Worm (Caenorhabditis elegans) whole organism, young adult: ENCODE results near the gene ergi-3.

ENCODE experiments used
- ekl-4 ChIP-seq: fragments of 200-800 bp; sonication (Bioruptor generic); IDR thresholded peaks from 2 replicates; pipeline ENCODE4 v1.3.6; 2022; ENCODE audit warnings: missing genetic modification reagents, missing genetic modification characterization, missing compliant biosample characterization
- hlh-26 ChIP-seq: fragments of 200-800 bp; sonication (Bioruptor generic); conservative IDR thresholded peaks from 2 replicates; pipeline ENCODE4 v1.3.6; 2022; ENCODE audit warnings: missing genetic modification reagents, missing genetic modification characterization, missing compliant biosample characterization
- madf-3 ChIP-seq: fragments of 200-800 bp; sonication (Bioruptor generic); IDR thresholded peaks from 2 replicates; pipeline ENCODE4 v1.3.6; 2022; ENCODE audit warnings: missing genetic modification reagents, missing genetic modification characterization, missing compliant biosample characterization

ce11 chrX:15655623-15656022 is 39.1 kb upstream of the ergi-3 start:
- TF ChIP-seq ekl-4 (GFP tag; lab: Robert Waterston, UW) = no peak
- TF ChIP-seq madf-3 (GFP tag; lab: Robert Waterston, UW) = no peak
- no peak for TF ChIP-seq hlh-26 (GFP tag; lab: Robert Waterston, UW)
